Fruit fly (Drosophila melanogaster) whole organism, embryonic: ENCODE measurements around the gene CG13380.
A peak's percentile ranks its signal among the peaks of the same experiment; 100 is the strongest.

Experiments
- Bgb ChIP-seq: fragments of 200-800 bp; sonication (Bioruptor generic); IDR thresholded peaks from 2 replicates; pipeline ENCODE4 v1.3.6; 2022; ENCODE audit warnings: missing biosample characterization, missing genetic modification characterization; ENCODE audit not compliant: partially characterized antibody
- Bteb2 ChIP-seq: fragments of 200-800 bp; sonication (Bioruptor generic); optimal IDR thresholded peaks from 2 replicates; lab custom pipeline; 2016; ENCODE audit warnings: missing biosample characterization, missing genetic modification characterization
- CG10209 ChIP-seq: fragments of 200-800 bp; sonication (Bioruptor generic); optimal IDR thresholded peaks from 3 replicates; lab custom pipeline; 2017; ENCODE audit warnings: missing biosample characterization, mild to moderate bottlenecking, missing genetic modification characterization, missing genetic modification reagents
- CG10565 ChIP-seq: fragments of 200-800 bp; sonication (Bioruptor generic); optimal IDR thresholded peaks from 3 replicates; lab custom pipeline; 2016; ENCODE audit warnings: missing biosample characterization, mild to moderate bottlenecking, missing genetic modification characterization
- CG13775 ChIP-seq: fragments of 200-800 bp; sonication (Bioruptor generic); optimal IDR thresholded peaks from 3 replicates; lab custom pipeline; 2017; ENCODE audit warnings: missing biosample characterization, mild to moderate bottlenecking, missing genetic modification characterization
- CG14014 ChIP-seq: fragments of 200-800 bp; sonication (Bioruptor generic); IDR thresholded peaks from 2 replicates; pipeline ENCODE4 v1.3.6; 2022; ENCODE audit warnings: missing biosample characterization, missing genetic modification characterization
- CG1529 ChIP-seq: fragments of 200-800 bp; sonication (Bioruptor generic); optimal IDR thresholded peaks from 3 replicates; lab custom pipeline; 2018; ENCODE audit warnings: missing biosample characterization, missing genetic modification characterization
- CG15601 ChIP-seq: fragments of 200-800 bp; sonication (Bioruptor generic); optimal IDR thresholded peaks from 3 replicates; lab custom pipeline; 2019; ENCODE audit warnings: missing biosample characterization, mild to moderate bottlenecking, missing genetic modification characterization, moderate library complexity
- CG17328 ChIP-seq: fragments of 200-800 bp; sonication (Bioruptor generic); IDR thresholded peaks from 2 replicates; pipeline ENCODE4 v1.3.6; 2022; ENCODE audit warnings: missing biosample characterization, missing genetic modification characterization
- CG17612 ChIP-seq: fragments of 200-800 bp; sonication (Bioruptor generic); IDR thresholded peaks from 2 replicates; pipeline ENCODE4 v1.3.6; 2022; ENCODE audit warnings: missing biosample characterization, missing genetic modification characterization
- CG2202 ChIP-seq: fragments of 200-800 bp; sonication (Bioruptor generic); optimal IDR thresholded peaks from 2 replicates; lab custom pipeline; 2018; ENCODE audit warnings: missing biosample characterization, mild to moderate bottlenecking, missing genetic modification characterization
- CG3065 ChIP-seq: fragments of 200-800 bp; sonication (Bioruptor generic); optimal IDR thresholded peaks from 2 replicates; lab custom pipeline; 2016; ENCODE audit warnings: missing biosample characterization, missing genetic modification characterization
- CG31441 ChIP-seq: fragments of 200-800 bp; sonication (Bioruptor generic); IDR thresholded peaks from 2 replicates; pipeline ENCODE4 v1.3.6; 2022; ENCODE audit warnings: missing biosample characterization, missing genetic modification characterization
- CG3281 ChIP-seq: fragments of 200-800 bp; sonication (Bioruptor generic); optimal IDR thresholded peaks from 3 replicates; lab custom pipeline; 2017; ENCODE audit warnings: missing biosample characterization, mild to moderate bottlenecking, missing genetic modification characterization
- CG3847 ChIP-seq: fragments of 200-800 bp; sonication (Bioruptor generic); IDR thresholded peaks from 2 replicates; pipeline ENCODE4 v1.3.6; 2022; ENCODE audit warnings: missing biosample characterization, missing genetic modification characterization
- CG4360 ChIP-seq: fragments of 200-800 bp; sonication (Bioruptor generic); IDR thresholded peaks from 2 replicates; pipeline ENCODE4 v1.3.6; 2022; ENCODE audit warnings: missing biosample characterization, missing genetic modification characterization
- CG6654 ChIP-seq: fragments of 200-800 bp; sonication (Bioruptor generic); optimal IDR thresholded peaks from 2 replicates; lab custom pipeline; 2017; ENCODE audit warnings: missing biosample characterization, mild to moderate bottlenecking, missing genetic modification characterization
- CG7745 ChIP-seq: fragments of 200-800 bp; sonication (Bioruptor generic); optimal IDR thresholded peaks from 2 replicates; lab custom pipeline; 2018; ENCODE audit warnings: missing biosample characterization, mild to moderate bottlenecking, missing genetic modification characterization, moderate library complexity
- CG8765 ChIP-seq: fragments of 200-800 bp; sonication (Bioruptor generic); IDR thresholded peaks from 2 replicates; pipeline ENCODE4 v1.3.6; 2022; ENCODE audit warnings: missing biosample characterization, missing genetic modification characterization
- CG8944 ChIP-seq: fragments of 200-800 bp; sonication (Bioruptor generic); optimal IDR thresholded peaks from 3 replicates; lab custom pipeline; 2016; ENCODE audit warnings: missing biosample characterization, missing genetic modification characterization
- D19A ChIP-seq: fragments of 200-800 bp; optimal IDR thresholded peaks from 3 replicates; lab custom pipeline; 2019; ENCODE audit warnings: missing biosample characterization, mild to moderate bottlenecking, missing genetic modification characterization, moderate library complexity
- H15 ChIP-seq: fragments of 200-800 bp; sonication (Bioruptor generic); IDR thresholded peaks from 3 replicates; pipeline ENCODE4 v1.3.6; 2022; ENCODE audit warnings: missing biosample characterization, missing genetic modification characterization
- Jarid2 ChIP-seq: fragments of 200-800 bp; sonication (Bioruptor generic); optimal IDR thresholded peaks from 3 replicates; lab custom pipeline; 2017; ENCODE audit warnings: mild to moderate bottlenecking, missing biosample characterization, missing genetic modification reagents, missing genetic modification characterization
- Lhr ChIP-seq: fragments of 200-800 bp; sonication (Bioruptor generic); optimal IDR thresholded peaks from 3 replicates; lab custom pipeline; 2017; ENCODE audit warnings: mild to moderate bottlenecking, missing biosample characterization, missing genetic modification reagents, missing genetic modification characterization
- Lpt ChIP-seq: fragments of >200 bp; optimal IDR thresholded peaks from 2 replicates; lab custom pipeline; 2018; ENCODE audit warnings: missing biosample characterization, missing genetic modification characterization
- NK7.1 ChIP-seq: fragments of 200-800 bp; sonication (Bioruptor generic); optimal IDR thresholded peaks from 3 replicates; lab custom pipeline; 2016; ENCODE audit warnings: missing biosample characterization, missing genetic modification characterization
- Oli ChIP-seq: fragments of 200-800 bp; sonication (Bioruptor generic); optimal IDR thresholded peaks from 2 replicates; lab custom pipeline; 2018; ENCODE audit warnings: missing biosample characterization, mild to moderate bottlenecking, missing genetic modification characterization, moderate library complexity
- ac ChIP-seq: fragments of 200-800 bp; sonication (Bioruptor generic); optimal IDR thresholded peaks from 3 replicates; lab custom pipeline; 2017; ENCODE audit warnings: missing biosample characterization, mild to moderate bottlenecking, missing genetic modification characterization
- al ChIP-seq: fragments of 200-800 bp; sonication (Bioruptor generic); IDR thresholded peaks from 2 replicates; pipeline ENCODE4 v1.3.6; 2022; ENCODE audit warnings: missing biosample characterization, missing genetic modification characterization
- aop ChIP-seq: fragments of 200-800 bp; sonication (Bioruptor generic); IDR thresholded peaks from 2 replicates; pipeline ENCODE4 v1.3.6; 2022; ENCODE audit warnings: missing biosample characterization, missing genetic modification characterization
- ap ChIP-seq: fragments of 200-800 bp; sonication (Bioruptor generic); IDR thresholded peaks from 2 replicates; pipeline ENCODE4 v1.3.6; 2022; ENCODE audit warnings: missing biosample characterization, missing genetic modification characterization
- bowl ChIP-seq: fragments of 200-800 bp; sonication (Bioruptor generic); IDR thresholded peaks from 2 replicates; pipeline ENCODE4 v1.3.6; 2022; ENCODE audit warnings: missing biosample characterization, missing genetic modification characterization
- dati ChIP-seq: fragments of 200-800 bp; sonication (Bioruptor generic); IDR thresholded peaks from 2 replicates; pipeline ENCODE4 v1.3.6; 2022; ENCODE audit warnings: missing biosample characterization, missing genetic modification characterization
- fd3F ChIP-seq: fragments of 200-800 bp; sonication (Bioruptor generic); optimal IDR thresholded peaks from 2 replicates; lab custom pipeline; 2018; ENCODE audit warnings: missing biosample characterization, mild to moderate bottlenecking, missing genetic modification characterization, moderate library complexity
- gfzf ChIP-seq: fragments of 200-800 bp; sonication (Bioruptor generic); optimal IDR thresholded peaks from 2 replicates; lab custom pipeline; 2016; ENCODE audit warnings: missing biosample characterization, mild to moderate bottlenecking, missing genetic modification characterization, moderate library complexity
- gsb-n ChIP-seq: fragments of 200-800 bp; sonication (Bioruptor generic); optimal IDR thresholded peaks from 3 replicates; lab custom pipeline; 2018; ENCODE audit warnings: missing biosample characterization, mild to moderate bottlenecking, missing genetic modification characterization
- kay ChIP-seq: fragments of 200-800 bp; sonication (Bioruptor generic); optimal IDR thresholded peaks from 2 replicates; lab custom pipeline; 2016; ENCODE audit warnings: missing biosample characterization, missing genetic modification characterization
- lov ChIP-seq, 2 experiments: fragments of 200-800 bp in 1 of 2; fragments of >200 bp in 1 of 2; sonication (Bioruptor generic) in 1 of 2; IDR thresholded peaks in 1 of 2; optimal IDR thresholded peaks in 1 of 2; 2 replicates in 1 of 2; 3 replicates in 1 of 2; pipeline versions ENCODE4 v1.3.6 to Lab custom; 2017 to 2022; ENCODE audit warnings: missing biosample characterization in 1 of 2, missing genetic modification characterization in 1 of 2
- oc ChIP-seq: fragments of 200-800 bp; sonication (Bioruptor generic); optimal IDR thresholded peaks from 2 replicates; lab custom pipeline; 2018; ENCODE audit warnings: missing biosample characterization, mild to moderate bottlenecking, missing genetic modification characterization, moderate library complexity
- pb ChIP-seq: fragments of 200-800 bp; sonication (Bioruptor generic); optimal IDR thresholded peaks from 3 replicates; lab custom pipeline; 2016; ENCODE audit warnings: missing biosample characterization, missing genetic modification characterization
- phol ChIP-seq: fragments of 200-800 bp; sonication (Bioruptor generic); optimal IDR thresholded peaks from 3 replicates; lab custom pipeline; 2018; ENCODE audit warnings: missing biosample characterization, mild to moderate bottlenecking, missing genetic modification characterization, moderate library complexity
- pnt ChIP-seq: fragments of 200-800 bp; sonication (Bioruptor generic); optimal IDR thresholded peaks from 3 replicates; lab custom pipeline; 2016; ENCODE audit warnings: missing biosample characterization, missing genetic modification characterization
- rib ChIP-seq: fragments of 200-800 bp; sonication (Bioruptor generic); IDR thresholded peaks from 2 replicates; pipeline ENCODE4 v1.3.6; 2022; ENCODE audit warnings: missing biosample characterization, missing genetic modification characterization
- salm ChIP-seq: fragments of 200-800 bp; sonication (Bioruptor generic); optimal IDR thresholded peaks from 2 replicates; lab custom pipeline; 2018; ENCODE audit warnings: missing biosample characterization, mild to moderate bottlenecking, missing genetic modification characterization
- sd ChIP-seq: fragments of 200-800 bp; sonication (Bioruptor generic); optimal IDR thresholded peaks from 3 replicates; lab custom pipeline; 2018; ENCODE audit warnings: missing biosample characterization, mild to moderate bottlenecking, missing genetic modification characterization, moderate library complexity
- sima ChIP-seq: fragments of 200-800 bp; sonication (Bioruptor generic); optimal IDR thresholded peaks from 2 replicates; lab custom pipeline; 2016; ENCODE audit warnings: missing biosample characterization, missing genetic modification characterization
- slp2 ChIP-seq: fragments of 200-800 bp; sonication (Bioruptor generic); optimal IDR thresholded peaks from 2 replicates; lab custom pipeline; 2016; ENCODE audit warnings: missing biosample characterization, missing genetic modification characterization
- tap ChIP-seq: fragments of 200-800 bp; optimal IDR thresholded peaks from 3 replicates; lab custom pipeline; 2019; ENCODE audit warnings: missing biosample characterization, mild to moderate bottlenecking, missing genetic modification characterization, moderate library complexity
- wdn ChIP-seq: fragments of 200-800 bp; sonication (Bioruptor generic); IDR thresholded peaks from 2 replicates; pipeline ENCODE4 v1.3.6; 2022; ENCODE audit warnings: missing biosample characterization, missing genetic modification characterization

The CG13380 gene

dm6 chr3L:18620988-18621734 is 3.4 kb upstream of the CG13380 start (continued):
- peak; percentile 13 for TF ChIP-seq slp2 (GFP tag; lab: Kevin White, UChicago)
- TF ChIP-seq oc (tag; lab: Kevin White, UChicago), result peak; percentile 32
- TF ChIP-seq lov (optimal IDR thresholded peaks at IDR 0.05; lab: Kevin White, UChicago), result no peak
- TF ChIP-seq lov (GFP tag; IDR thresholded peaks at IDR 0.05; lab: Robert Waterston, UW), result peak; percentile 61; the same call in 1 of the 3 replicates
- peak; percentile 32 for TF ChIP-seq CG15601 (tag; lab: Kevin White, UChicago)
- TF ChIP-seq CG31441 (GFP tag; lab: Robert Waterston, UW), result peak; percentile 49
- peak; percentile 4 for TF ChIP-seq CG3281
- peak; percentile 47 for TF ChIP-seq phol (tag; lab: Kevin White, UChicago)
- TF ChIP-seq CG17328 (GFP tag; lab: Robert Waterston, UW), result peak; percentile 50; the same call in 1 of the 2 replicates
- peak; percentile 35 for TF ChIP-seq NK7.1
- peak; percentile 10; the same call in 1 of the 2 replicates for TF ChIP-seq CG17612 (GFP tag; lab: Robert Waterston, UW)
- TF ChIP-seq CG7745 (tag; lab: Kevin White, UChicago), result no peak
- peak; percentile 47 for TF ChIP-seq tap
- peak; percentile 74 for TF ChIP-seq Bgb (GFP tag; lab: Robert Waterston, UW)
- no peak for TF ChIP-seq CG1529 (GFP tag; lab: Kevin White, UChicago)
- TF ChIP-seq pb, result peak; percentile 41
- TF ChIP-seq Lhr (GFP tag; lab: Kevin White, UChicago), result peak; percentile 45
- TF ChIP-seq ap (GFP tag; lab: Robert Waterston, UW), result peak; percentile 41; the same call in 1 of the 2 replicates
- TF ChIP-seq CG3847 (GFP tag; lab: Robert Waterston, UW), result peak; percentile 49; the same call in 1 of the 2 replicates
- TF ChIP-seq CG3065 (GFP tag; lab: Kevin White, UChicago), result no peak
- peak; percentile 13 for TF ChIP-seq CG2202 (tag; lab: Kevin White, UChicago)
- TF ChIP-seq sd (tag; lab: Kevin White, UChicago), result peak; percentile 90
- TF ChIP-seq CG6654 (GFP tag; lab: Kevin White, UChicago), result no peak
- TF ChIP-seq CG10209, result peak; percentile 38
- TF ChIP-seq bowl (GFP tag; lab: Robert Waterston, UW), result no peak
- TF ChIP-seq gfzf, result no peak
- TF ChIP-seq Oli (tag; lab: Kevin White, UChicago), result peak; percentile 27
- TF ChIP-seq Jarid2 (GFP tag; lab: Kevin White, UChicago), result no peak
- no peak for TF ChIP-seq CG10565 (GFP tag; lab: Kevin White, UChicago)
- peak; percentile 59 for TF ChIP-seq D19A
- TF ChIP-seq CG8944 (GFP tag; lab: Kevin White, UChicago), result peak; percentile 48
- TF ChIP-seq ac (GFP tag; lab: Kevin White, UChicago), result peak; percentile 55
- peak; percentile 56 for TF ChIP-seq gsb-n (tag; lab: Kevin White, UChicago)
- TF ChIP-seq salm (tag; lab: Kevin White, UChicago), result no peak
- 0 out of 2 replicates have a peak, but pooled peaks have one; percentile 29 for TF ChIP-seq aop (GFP tag; lab: Robert Waterston, UW)
- TF ChIP-seq dati (GFP tag; lab: Robert Waterston, UW), result no peak
- 0 out of 2 replicates have a peak, but pooled peaks have one; percentile 14 for TF ChIP-seq CG8765
- peak; percentile 6 for TF ChIP-seq CG13775 (GFP tag; lab: Kevin White, UChicago)
- no peak for TF ChIP-seq Lpt
- peak; percentile 62 for TF ChIP-seq wdn
- peak; percentile 69 for TF ChIP-seq CG14014
- TF ChIP-seq sima, result no peak
- TF ChIP-seq fd3F (GFP tag; lab: Kevin White, UChicago), result no peak
- peak; percentile 86 for TF ChIP-seq kay (GFP tag; lab: Kevin White, UChicago)
- peak; percentile 21 for TF ChIP-seq pnt (GFP tag; lab: Kevin White, UChicago)
- TF ChIP-seq al (GFP tag; lab: Robert Waterston, UW), result peak; percentile 14; the same call in 1 of the 2 replicates
- TF ChIP-seq Bteb2 (GFP tag; lab: Kevin White, UChicago), result peak; percentile 11
- peak; percentile 81; the same call in 1 of the 2 replicates for TF ChIP-seq CG4360 (GFP tag; lab: Robert Waterston, UW)
- 0 out of 2 replicates have a peak, but pooled peaks have one; percentile 41 for TF ChIP-seq rib (GFP tag; lab: Robert Waterston, UW)
- 0 out of 3 replicates have a peak, but pooled peaks have one; percentile 39 for TF ChIP-seq H15 (GFP tag; lab: Robert Waterston, UW)
